Worm (Caenorhabditis elegans): Measurements from ENCODE around the gene mrpl-4.

DNA sequence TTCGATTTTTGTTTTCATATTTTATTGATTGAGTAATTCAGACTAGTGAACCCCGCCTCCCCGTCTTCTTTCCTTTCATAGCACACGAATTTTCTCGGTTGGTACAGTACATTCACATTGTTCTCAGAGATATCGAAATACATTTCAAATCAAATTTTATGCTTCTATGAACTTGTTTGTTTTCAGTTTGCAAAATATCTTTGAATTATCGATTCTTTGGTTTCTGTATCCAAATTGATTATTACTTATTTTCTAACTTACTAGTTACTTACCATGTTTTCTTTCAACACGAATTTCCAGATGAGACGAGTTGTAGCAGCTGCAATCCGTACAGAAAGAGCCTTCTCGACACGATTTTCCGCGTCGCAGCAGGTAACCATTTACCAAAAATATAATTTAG lies 1.7 kb upstream of the mrpl-4 start, which contains the start of gene mrps-2:
- no peak for TF ChIP-seq ceh-6 (GFP tag; optimal IDR thresholded peaks at IDR 0.05)
- TF ChIP-seq lim-6 (tag; optimal IDR thresholded peaks at IDR 0.05), result no peak
